Worm (Caenorhabditis elegans): Measurements from ENCODE around the gene ZK1248.19.
"Not testable (repeated sequence)": the region's sequence is repeated elsewhere in the genome, so short reads cannot be mapped to it uniquely, and the experiment has no call there.

ZK1248.19 gene

ce11 chrII:5839227-5839626 is at the start of gene ZK1248.19:
Gene ZK1248.19, minus strand, starts transcription at chrII:5839414.
- TF ChIP-seq ets-7 (tag; optimal IDR thresholded peaks at IDR 0.05) (no peak), aly-1 (tag; optimal IDR thresholded peaks at IDR 0.05) (no peak), pes-1 (GFP tag; IDR thresholded peaks at IDR 0.05) (no peak)

ce11 chrII:5885966-5886621 is 46.9 kb upstream of the ZK1248.19 start:
- TF ChIP-seq tbx-37 (GFP tag; conservative IDR thresholded peaks at IDR 0.05) (no peak), aly-1 (tag; optimal IDR thresholded peaks at IDR 0.05) (no peak), hmg-4 (GFP tag; optimal IDR thresholded peaks at IDR 0.05) (no peak), flt-1 (GFP tag; IDR thresholded peaks at IDR 0.05) (no peak), pes-1 (GFP tag; IDR thresholded peaks at IDR 0.05) (no peak), ceh-13 (GFP tag; optimal IDR thresholded peaks at IDR 0.05) (no peak)

- no peak for TF ChIP-seq tbx-37 (GFP tag; conservative IDR thresholded peaks at IDR 0.05)
Observed at ce11 chrII:5884252-5884651, 45.0 kb upstream of the ZK1248.19 start, which contains the start of gene rfip-1. Gene rfip-1, plus strand, starts transcription at chrII:5884552.

DNA sequence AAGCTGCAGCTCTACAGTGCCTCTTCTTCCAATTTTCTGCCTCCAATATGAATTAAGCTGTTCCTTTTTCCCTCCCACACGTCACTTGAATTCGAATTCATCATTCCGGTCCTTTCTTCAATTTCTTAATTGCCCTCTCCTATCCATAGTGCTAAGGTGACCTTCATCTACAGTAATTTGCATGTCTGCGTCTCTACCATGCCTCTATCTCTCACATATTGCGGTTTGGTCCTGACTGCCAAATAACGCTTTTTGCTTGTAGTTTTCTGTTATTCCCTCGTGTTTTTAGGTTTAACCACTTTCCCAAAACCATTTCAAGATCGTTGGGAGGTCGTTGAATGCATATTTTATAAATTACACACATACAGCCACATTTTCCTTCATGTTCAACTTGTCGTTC is 41.5 kb upstream of the ZK1248.19 start:
- TF ChIP-seq pes-1 (GFP tag; IDR thresholded peaks at IDR 0.05) (no peak), flt-1 (GFP tag; IDR thresholded peaks at IDR 0.05) (no peak), ets-7 (tag; optimal IDR thresholded peaks at IDR 0.05) (no peak), aly-1 (tag; optimal IDR thresholded peaks at IDR 0.05) (no peak), B0310.2 (tag; optimal IDR thresholded peaks at IDR 0.05) (no peak), sea-1 (GFP tag; conservative IDR thresholded peaks at IDR 0.05) (no peak), tra-4 (tag; optimal IDR thresholded peaks at IDR 0.05) (no peak), F13C5.2 (tag; optimal IDR thresholded peaks at IDR 0.05) (no peak), hnd-1 (tag; optimal IDR thresholded peaks at IDR 0.05) (no peak), hmbx-1 (tag; optimal IDR thresholded peaks at IDR 0.05) (no peak), tbx-37 (GFP tag; conservative IDR thresholded peaks at IDR 0.05) (no peak), tbx-11 (GFP tag; IDR thresholded peaks at IDR 0.05) (no peak), ceh-36 (tag; optimal IDR thresholded peaks at IDR 0.05) (no peak), ceh-13 (GFP tag; optimal IDR thresholded peaks at IDR 0.05) (no peak), ama-1 (optimal IDR thresholded peaks at IDR 0.05) (no peak), hmg-4 (GFP tag; optimal IDR thresholded peaks at IDR 0.05) (no peak)

ce11 chrII:5876511-5876910 is 37.3 kb upstream of the ZK1248.19 start, which contains the start of gene F55C12.2:
Gene F55C12.2, plus strand, starts transcription at chrII:5876811.
- not testable (repeated sequence) for TF ChIP-seq hnd-1 (tag; optimal IDR thresholded peaks at IDR 0.05); tra-4 (tag; optimal IDR thresholded peaks at IDR 0.05); sea-1 (GFP tag; conservative IDR thresholded peaks at IDR 0.05)

DNA sequence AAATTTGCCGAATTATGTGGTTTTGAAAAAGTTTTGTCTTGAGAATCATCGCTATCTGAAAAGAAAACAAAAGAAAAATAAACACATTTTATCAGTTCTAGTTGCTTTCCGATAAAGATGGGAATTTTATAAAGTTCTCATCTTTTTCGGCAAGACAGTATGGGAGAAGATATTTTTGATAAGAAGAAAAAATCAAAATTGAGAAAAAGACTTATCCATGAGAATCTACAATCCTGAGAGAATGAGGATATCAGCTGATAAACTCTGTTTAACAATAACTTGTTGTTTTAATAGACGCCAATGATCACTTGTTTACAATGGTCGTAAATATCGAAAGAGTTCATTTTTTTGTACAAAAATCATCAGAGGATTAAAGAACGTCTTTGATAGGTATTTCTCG is 36.8 kb upstream of the ZK1248.19 start, which contains the start of gene F55C12.6:
TSS of gene F55C12.6 (minus strand) at position 101 of the 400 bp plus-strand sequence.
- no peak for TF ChIP-seq scrt-1 (GFP tag; IDR thresholded peaks at IDR 0.05)
- TF ChIP-seq ets-7 (tag; optimal IDR thresholded peaks at IDR 0.05), result no peak
- TF ChIP-seq aly-1 (tag; optimal IDR thresholded peaks at IDR 0.05), result no peak
- no peak for TF ChIP-seq hmbx-1 (tag; optimal IDR thresholded peaks at IDR 0.05)
- TF ChIP-seq hnd-1 (tag; optimal IDR thresholded peaks at IDR 0.05), result no peak
- TF ChIP-seq hmg-4 (GFP tag; optimal IDR thresholded peaks at IDR 0.05), result no peak
- no peak for TF ChIP-seq ceh-13 (GFP tag; optimal IDR thresholded peaks at IDR 0.05)
- no peak for TF ChIP-seq flt-1 (GFP tag; IDR thresholded peaks at IDR 0.05)
- TF ChIP-seq ceh-36 (tag; optimal IDR thresholded peaks at IDR 0.05), result no peak
- TF ChIP-seq F13C5.2 (tag; optimal IDR thresholded peaks at IDR 0.05), result no peak
- no peak for TF ChIP-seq tbx-37 (GFP tag; conservative IDR thresholded peaks at IDR 0.05)
- no peak for TF ChIP-seq ama-1 (optimal IDR thresholded peaks at IDR 0.05)
- TF ChIP-seq tra-4 (tag; optimal IDR thresholded peaks at IDR 0.05), result no peak
- no peak for TF ChIP-seq pes-1 (GFP tag; IDR thresholded peaks at IDR 0.05)

DNA sequence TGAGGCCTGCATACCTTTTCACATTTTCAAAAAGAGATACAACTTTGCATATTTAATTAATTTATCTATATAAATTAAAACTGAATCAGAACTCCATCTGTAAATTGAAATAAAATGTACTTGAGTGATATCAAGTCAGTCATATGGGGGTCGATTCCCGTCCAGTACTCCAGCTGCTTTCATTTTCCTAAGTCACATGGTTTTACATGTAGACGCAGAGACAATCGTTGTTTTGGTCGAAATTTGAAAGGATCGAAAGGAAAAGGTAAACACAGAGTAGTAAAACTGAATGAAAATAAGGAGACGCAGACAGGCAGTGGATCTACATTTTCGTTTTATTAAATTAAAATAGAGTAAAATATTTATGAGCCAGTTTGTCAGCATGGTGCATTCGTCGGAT is 34.9 kb upstream of the ZK1248.19 start:
- TF ChIP-seq sea-1 (GFP tag; conservative IDR thresholded peaks at IDR 0.05), result no peak
- TF ChIP-seq tbx-11 (GFP tag; IDR thresholded peaks at IDR 0.05), result no peak
- no peak for TF ChIP-seq ama-1 (optimal IDR thresholded peaks at IDR 0.05)
- no peak for TF ChIP-seq ceh-13 (GFP tag; optimal IDR thresholded peaks at IDR 0.05)
- TF ChIP-seq hnd-1 (tag; optimal IDR thresholded peaks at IDR 0.05), result no peak
- no peak for TF ChIP-seq ceh-36 (tag; optimal IDR thresholded peaks at IDR 0.05)
- TF ChIP-seq hmg-4 (GFP tag; optimal IDR thresholded peaks at IDR 0.05), result no peak

- no peak for TF ChIP-seq flt-1 (GFP tag; IDR thresholded peaks at IDR 0.05)
- TF ChIP-seq ets-7 (tag; optimal IDR thresholded peaks at IDR 0.05), result no peak
- no peak for TF ChIP-seq hnd-1 (tag; optimal IDR thresholded peaks at IDR 0.05)
- TF ChIP-seq B0310.2 (tag; optimal IDR thresholded peaks at IDR 0.05), result no peak
- no peak for TF ChIP-seq ceh-13 (GFP tag; optimal IDR thresholded peaks at IDR 0.05)
- TF ChIP-seq ama-1 (optimal IDR thresholded peaks at IDR 0.05), result no peak
- no peak for TF ChIP-seq tbx-11 (GFP tag; IDR thresholded peaks at IDR 0.05)
- no peak for TF ChIP-seq hmbx-1 (tag; optimal IDR thresholded peaks at IDR 0.05)
- TF ChIP-seq tra-4 (tag; optimal IDR thresholded peaks at IDR 0.05), result no peak
- no peak for TF ChIP-seq F13C5.2 (tag; optimal IDR thresholded peaks at IDR 0.05)
- no peak for TF ChIP-seq aly-1 (tag; optimal IDR thresholded peaks at IDR 0.05)
- TF ChIP-seq sea-1 (GFP tag; conservative IDR thresholded peaks at IDR 0.05), result no peak
- TF ChIP-seq hmg-4 (GFP tag; optimal IDR thresholded peaks at IDR 0.05), result no peak
- TF ChIP-seq pes-1 (GFP tag; IDR thresholded peaks at IDR 0.05), result no peak
- TF ChIP-seq tbx-37 (GFP tag; conservative IDR thresholded peaks at IDR 0.05), result no peak
- TF ChIP-seq scrt-1 (GFP tag; IDR thresholded peaks at IDR 0.05), result no peak
Observed at ce11 chrII:5873564-5874070, 34.4 kb upstream of the ZK1248.19 start, which contains the start of gene tex-2. Gene tex-2, minus strand, starts transcription at chrII:5873614.

Measured in whole organism, early embryonic.